Worm (Caenorhabditis elegans): ENCODE data around the gene gpa-9.

ce11 chrV:12611029-12611428 is 38.1 kb downstream of the gpa-9 start, which contains the start of gene cubn-1:
- TF ChIP-seq ceh-63 (GFP tag; optimal IDR thresholded peaks at IDR 0.05) (no peak), nhr-20 (tag; optimal IDR thresholded peaks at IDR 0.05) (no peak), pqm-1 (tag; optimal IDR thresholded peaks at IDR 0.05) (no peak), ces-1 (GFP tag; optimal IDR thresholded peaks at IDR 0.05) (no peak), mdl-1 (tag; optimal IDR thresholded peaks at IDR 0.05) (no peak), snpc-4 (tag; optimal IDR thresholded peaks at IDR 0.05) (no peak), aha-1 (tag; optimal IDR thresholded peaks at IDR 0.05) (no peak), dsc-1 (tag; optimal IDR thresholded peaks at IDR 0.05) (no peak), nhr-19 (GFP tag; conservative IDR thresholded peaks at IDR 0.05) (no peak), lin-39 (tag; optimal IDR thresholded peaks at IDR 0.05) (no peak), jun-1 (tag; optimal IDR thresholded peaks at IDR 0.05) (no peak)

Data from whole organism, L1 larva.